Fruit fly (Drosophila melanogaster): ENCODE data around the gene Dd.

The Dd gene

DNA sequence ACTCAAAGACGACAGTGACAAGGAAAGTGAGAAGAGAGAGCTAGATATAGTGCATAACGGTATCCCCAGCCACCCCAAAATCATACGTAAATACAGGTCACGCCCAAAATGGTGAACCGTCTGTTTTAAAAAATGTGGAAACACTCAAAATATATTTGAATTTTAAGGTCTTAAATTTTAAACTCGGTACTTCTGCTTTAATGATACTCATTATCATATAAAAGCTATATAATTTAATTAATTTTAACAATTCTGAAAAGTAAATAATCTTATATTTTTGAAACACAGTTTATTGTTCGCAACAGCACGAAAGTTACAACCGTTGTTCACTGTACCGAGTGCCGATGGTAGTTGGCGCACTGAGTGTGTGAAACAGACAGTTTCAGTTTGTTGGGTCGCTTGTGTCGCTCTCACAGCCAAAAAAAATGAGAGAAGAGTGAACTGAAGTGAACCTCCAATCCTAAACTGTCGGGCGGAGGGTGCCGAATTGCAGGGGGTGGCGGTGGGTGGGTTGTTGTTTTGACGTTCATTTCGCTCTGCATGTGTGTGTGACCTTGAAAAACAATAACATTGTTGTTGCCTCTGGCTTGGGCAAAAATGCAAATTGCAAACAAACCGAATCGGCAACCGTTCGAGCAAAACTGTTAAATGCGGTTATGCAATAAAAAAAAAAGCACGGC is 42.6 kb upstream of the Dd start (continued):
- TF ChIP-seq Lhr (GFP tag; optimal IDR thresholded peaks at IDR 0.05) = peak; percentile 71
- TF ChIP-seq CG6689 (GFP tag; IDR thresholded peaks at IDR 0.05) = peak; percentile 89
- TF ChIP-seq CG1529 (GFP tag; optimal IDR thresholded peaks at IDR 0.05) = peak; percentile 87
- peak; percentile 93 for TF ChIP-seq CG18262 (tag; optimal IDR thresholded peaks at IDR 0.05)
- peak; percentile 59 for TF ChIP-seq CG8290 (GFP tag; optimal IDR thresholded peaks at IDR 0.05)
- TF ChIP-seq CG8290 (tag; optimal IDR thresholded peaks at IDR 0.05) = peak in 1 of 2 experiments; percentile 69
- TF ChIP-seq ara (GFP tag; IDR thresholded peaks at IDR 0.05) = peak; percentile 72
- TF ChIP-seq Mad (GFP tag; optimal IDR thresholded peaks at IDR 0.05) = peak; percentile 58
- TF ChIP-seq CG13624 (GFP tag; optimal IDR thresholded peaks at IDR 0.05) = peak; percentile 29
- peak; percentile 92 for TF ChIP-seq sisA (GFP tag; IDR thresholded peaks at IDR 0.05)
- TF ChIP-seq Trl (optimal IDR thresholded peaks at IDR 0.05) = peak; percentile 9 to 27
- peak; percentile 24 for TF ChIP-seq Trl (GFP tag; optimal IDR thresholded peaks at IDR 0.05)
- TF ChIP-seq CG17385 (GFP tag; optimal IDR thresholded peaks at IDR 0.05) = peak; percentile 90
- peak; percentile 93 for TF ChIP-seq Ptx1 (GFP tag; IDR thresholded peaks at IDR 0.05)
- TF ChIP-seq CG10267 (tag; optimal IDR thresholded peaks at IDR 0.05) = peak; percentile 86
- peak; percentile 9 for TF ChIP-seq bab2 (GFP tag; optimal IDR thresholded peaks at IDR 0.05)
- peak; percentile 33 for TF ChIP-seq gcm2 (GFP tag; optimal IDR thresholded peaks at IDR 0.05)
- peak; percentile 84 for TF ChIP-seq kni (GFP tag; optimal IDR thresholded peaks at IDR 0.05)
- TF ChIP-seq seq (GFP tag; IDR thresholded peaks at IDR 0.05) = peak; percentile 91
- TF ChIP-seq Xbp1 (GFP tag; optimal IDR thresholded peaks at IDR 0.05) = peak; percentile 85
- TF ChIP-seq Med (GFP tag) = peak; percentile 91
- TF ChIP-seq CG2199 (GFP tag; IDR thresholded peaks at IDR 0.05) = 0 out of 3 replicates have a peak, but pooled peaks have one; percentile 61
- TF ChIP-seq gt (GFP tag; IDR thresholded peaks at IDR 0.05) = no peak
- TF ChIP-seq dan (GFP tag; IDR thresholded peaks at IDR 0.05) = no peak
- no peak for TF ChIP-seq CG9876 (GFP tag; optimal IDR thresholded peaks at IDR 0.05)
- peak; percentile 78 for TF ChIP-seq CG10654 (GFP tag; optimal IDR thresholded peaks at IDR 0.05)
- peak; percentile 71 for TF ChIP-seq CG16779 (GFP tag; IDR thresholded peaks at IDR 0.05)
- peak; percentile 91 for TF ChIP-seq CG6683 (GFP tag; optimal IDR thresholded peaks at IDR 0.05)
- peak; percentile 63 for TF ChIP-seq CG7928 (GFP tag; optimal IDR thresholded peaks at IDR 0.05)
- TF ChIP-seq lov (optimal IDR thresholded peaks at IDR 0.05) = no peak
- TF ChIP-seq lov (GFP tag; IDR thresholded peaks at IDR 0.05) = no peak
- TF ChIP-seq CG18764 (GFP tag; optimal IDR thresholded peaks at IDR 0.05) = peak; percentile 71
- TF ChIP-seq CG33557 (GFP tag; optimal IDR thresholded peaks at IDR 0.05) = peak; percentile 85
- no peak for TF ChIP-seq NC2α (GFP tag; optimal IDR thresholded peaks at IDR 0.05)
- TF ChIP-seq CG6272 (GFP tag; IDR thresholded peaks at IDR 0.05) = peak; percentile 73
- TF ChIP-seq Vsx1 (GFP tag; optimal IDR thresholded peaks at IDR 0.05) = peak; percentile 84
- TF ChIP-seq insv (GFP tag; optimal IDR thresholded peaks at IDR 0.05) = peak in 1 of 2 experiments; percentile 69
- TF ChIP-seq en (GFP tag; optimal IDR thresholded peaks at IDR 0.05) = no peak
- TF ChIP-seq Mrtf (GFP tag; IDR thresholded peaks at IDR 0.05) = peak; percentile 74
- TF ChIP-seq tna (GFP tag; IDR thresholded peaks at IDR 0.05; ENCODE audit: partially characterized antibody) = no peak
- no peak for TF ChIP-seq CG1832 (GFP tag; optimal IDR thresholded peaks at IDR 0.05)
- no peak for TF ChIP-seq CG2129 (GFP tag; IDR thresholded peaks at IDR 0.05; ENCODE audit: partially characterized antibody)
- TF ChIP-seq dysf (GFP tag; IDR thresholded peaks at IDR 0.05) = peak; percentile 94
- TF ChIP-seq Sry-δ (GFP tag; optimal IDR thresholded peaks at IDR 0.05) = no peak
- peak; percentile 6 for TF ChIP-seq CG9797 (GFP tag; optimal IDR thresholded peaks at IDR 0.05)
- peak; percentile 2 for TF ChIP-seq grn (GFP tag; optimal IDR thresholded peaks at IDR 0.05)
- peak; percentile 74; the same call in 1 of the 2 replicates for TF ChIP-seq CG11085 (GFP tag; IDR thresholded peaks at IDR 0.05)
- TF ChIP-seq Kr (GFP tag; optimal IDR thresholded peaks at IDR 0.05) = no peak
- peak; percentile 88 for TF ChIP-seq CG11695 (GFP tag; IDR thresholded peaks at IDR 0.05)
- TF ChIP-seq Bteb2 (GFP tag; optimal IDR thresholded peaks at IDR 0.05) = peak; percentile 11

Measured in whole organism, embryonic.